Worm (Caenorhabditis elegans) whole organism, early embryonic: ENCODE measurements around the gene aakg-3.

Experiments used
- B0310.2 ChIP-seq: sonication (generic microtip); optimal IDR thresholded peaks from 2 replicates; lab custom pipeline; 2016; ENCODE audit warnings: mild to moderate bottlenecking, missing genetic modification characterization, missing compliant biosample characterization
- F13C5.2 ChIP-seq: sonication (generic microtip); optimal IDR thresholded peaks from 2 replicates; lab custom pipeline; 2017; ENCODE audit warnings: mild to moderate bottlenecking, missing genetic modification characterization, inconsistent platforms, missing compliant biosample characterization
- aly-1 ChIP-seq: sonication (generic microtip); optimal IDR thresholded peaks from 2 replicates; lab custom pipeline; 2016; ENCODE audit warnings: missing genetic modification characterization, missing compliant biosample characterization
- ama-1 ChIP-seq: fragments of 150-350 bp; optimal IDR thresholded peaks from 2 replicates; lab custom pipeline; 2014
- ceh-13 ChIP-seq: fragments of 200-800 bp; sonication (Bioruptor generic); optimal IDR thresholded peaks from 2 replicates; lab custom pipeline; 2018; ENCODE audit warnings: mild to moderate bottlenecking, missing genetic modification characterization, missing compliant biosample characterization
- ceh-36 ChIP-seq: sonication (generic microtip); optimal IDR thresholded peaks from 2 replicates; lab custom pipeline; 2016; ENCODE audit warnings: missing genetic modification characterization, inconsistent platforms, missing compliant biosample characterization
- ets-7 ChIP-seq: sonication (generic microtip); optimal IDR thresholded peaks from 2 replicates; lab custom pipeline; 2016; ENCODE audit warnings: missing genotype, missing genetic modification characterization, missing compliant biosample characterization
- flt-1 ChIP-seq: fragments of 200-800 bp; sonication (Bioruptor generic); IDR thresholded peaks from 2 replicates; pipeline ENCODE4 v1.3.6; 2022; ENCODE audit warnings: missing genetic modification characterization, missing compliant biosample characterization
- hmbx-1 ChIP-seq: sonication (generic microtip); optimal IDR thresholded peaks from 2 replicates; lab custom pipeline; 2016; ENCODE audit warnings: mild to moderate bottlenecking, missing genetic modification characterization, missing compliant biosample characterization
- hmg-4 ChIP-seq: fragments of 200-800 bp; sonication (Bioruptor generic); optimal IDR thresholded peaks from 2 replicates; lab custom pipeline; 2018; ENCODE audit warnings: mild to moderate bottlenecking, missing genetic modification characterization, missing compliant biosample characterization
- hnd-1 ChIP-seq: sonication (generic microtip); optimal IDR thresholded peaks from 2 replicates; lab custom pipeline; 2016; ENCODE audit warnings: missing genetic modification characterization, missing compliant biosample characterization
- pes-1 ChIP-seq: fragments of 200-800 bp; sonication (Bioruptor generic); IDR thresholded peaks from 2 replicates; pipeline ENCODE4 v1.3.6; 2022; ENCODE audit warnings: missing genetic modification reagents, missing genetic modification characterization, missing compliant biosample characterization
- scrt-1 ChIP-seq: fragments of 200-800 bp; sonication (Bioruptor generic); IDR thresholded peaks from 2 replicates; pipeline ENCODE4 v1.3.6; 2022; ENCODE audit warnings: missing genetic modification characterization, missing compliant biosample characterization
- sea-1 ChIP-seq: fragments of 200-800 bp; sonication (Bioruptor generic); conservative IDR thresholded peaks from 2 replicates; pipeline ENCODE4 v1.3.6; 2022; ENCODE audit warnings: missing genetic modification characterization, missing compliant biosample characterization
- tbx-11 ChIP-seq: fragments of 200-800 bp; sonication (Bioruptor generic); IDR thresholded peaks from 2 replicates; pipeline ENCODE4 v1.3.6; 2022; ENCODE audit warnings: missing genetic modification characterization, missing compliant biosample characterization
- tbx-37 ChIP-seq: fragments of 200-800 bp; sonication (Bioruptor generic); conservative IDR thresholded peaks from 2 replicates; pipeline ENCODE4 v1.3.6; 2022; ENCODE audit warnings: missing genetic modification reagents, missing genetic modification characterization, missing compliant biosample characterization
- tra-4 ChIP-seq: sonication (generic microtip); optimal IDR thresholded peaks from 2 replicates; lab custom pipeline; 2017; ENCODE audit warnings: missing genetic modification characterization, missing compliant biosample characterization

Gene aakg-3

DNA sequence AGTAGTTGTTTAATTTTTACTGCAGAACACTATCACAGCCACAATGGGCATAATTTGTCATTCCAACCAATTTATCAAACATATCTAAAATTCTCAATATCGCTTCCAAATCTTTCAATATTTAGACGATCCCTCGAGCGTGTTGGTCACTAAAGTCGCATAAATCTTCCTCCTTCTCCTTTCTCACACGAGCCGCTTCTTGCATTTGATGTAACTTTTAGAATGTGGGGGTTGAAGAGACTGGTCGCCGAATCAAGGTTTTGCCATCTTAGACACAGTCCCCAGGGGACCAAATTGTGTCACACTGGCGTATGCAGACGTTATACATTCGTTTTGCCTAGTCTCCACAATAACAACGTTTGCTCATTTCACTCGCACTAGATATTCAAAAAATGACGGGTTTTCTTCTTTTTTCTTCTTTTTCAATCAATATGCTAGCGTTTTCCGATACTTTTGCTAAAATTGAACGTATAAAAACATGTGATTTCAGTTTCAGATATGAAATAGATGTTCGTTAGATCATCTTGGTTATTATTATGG lies 18.7 kb upstream of the aakg-3 start, which contains the start of gene gbb-1:
gbb-1 (plus strand) TSS at position 490 of the 540 bp plus-strand sequence.
- TF ChIP-seq scrt-1 = no peak
- no peak for TF ChIP-seq F13C5.2

- no peak for TF ChIP-seq ama-1
- no peak for TF ChIP-seq tbx-11 (GFP tag; lab: Robert Waterston, UW)
- TF ChIP-seq hnd-1 = no peak
- TF ChIP-seq scrt-1 = no peak
- TF ChIP-seq hmbx-1 (tag; lab: Kevin White, UChicago) = no peak
- no peak for TF ChIP-seq ets-7 (tag; lab: Kevin White, UChicago)
- no peak for TF ChIP-seq ceh-13 (GFP tag; lab: Kevin White, UChicago)
- TF ChIP-seq flt-1 (GFP tag; lab: Robert Waterston, UW) = no peak
These were observed 15.5 kb upstream of the aakg-3 start for ce11 chrX:2960703-2961102.

- TF ChIP-seq F13C5.2 = no peak
- no peak for TF ChIP-seq B0310.2
- TF ChIP-seq hnd-1 = no peak
- no peak for TF ChIP-seq sea-1 (GFP tag; lab: Robert Waterston, UW)
- no peak for TF ChIP-seq aly-1
- no peak for TF ChIP-seq tbx-37 (GFP tag; lab: Robert Waterston, UW)
- no peak for TF ChIP-seq ceh-13 (GFP tag; lab: Kevin White, UChicago)
- TF ChIP-seq pes-1 = no peak
These were observed 10.0 kb upstream of the aakg-3 start for ce11 chrX:2966252-2966651.

- TF ChIP-seq ceh-36 (tag; lab: Kevin White, UChicago) (no peak), scrt-1 (no peak), tbx-11 (GFP tag; lab: Robert Waterston, UW) (no peak), sea-1 (GFP tag; lab: Robert Waterston, UW) (no peak), hnd-1 (no peak), tra-4 (no peak), ceh-13 (GFP tag; lab: Kevin White, UChicago) (no peak), ets-7 (tag; lab: Kevin White, UChicago) (no peak), tbx-37 (GFP tag; lab: Robert Waterston, UW) (no peak), flt-1 (GFP tag; lab: Robert Waterston, UW) (no peak), F13C5.2 (no peak), B0310.2 (no peak)
These were observed 6.7 kb upstream of the aakg-3 start for ce11 chrX:2969447-2969989.

- no peak for TF ChIP-seq tra-4
- no peak for TF ChIP-seq B0310.2
- no peak for TF ChIP-seq aly-1
- TF ChIP-seq F13C5.2 = no peak
- TF ChIP-seq hnd-1 = no peak
- TF ChIP-seq scrt-1 = no peak
- no peak for TF ChIP-seq tbx-11 (GFP tag; lab: Robert Waterston, UW)
- no peak for TF ChIP-seq hmbx-1 (tag; lab: Kevin White, UChicago)
- TF ChIP-seq ama-1 = no peak
These were observed 6.0 kb upstream of the aakg-3 start for ce11 chrX:2970212-2970611.

ce11 chrX:2970804-2971395 lies 5.3 kb upstream of the aakg-3 start:
- TF ChIP-seq tra-4 = no peak
- no peak for TF ChIP-seq F13C5.2
- TF ChIP-seq ceh-36 (tag; lab: Kevin White, UChicago) = no peak
- no peak for TF ChIP-seq tbx-37 (GFP tag; lab: Robert Waterston, UW)
- no peak for TF ChIP-seq ama-1
- TF ChIP-seq hmbx-1 (tag; lab: Kevin White, UChicago) = no peak
- TF ChIP-seq hmg-4 (GFP tag; lab: Kevin White, UChicago) = no peak
- no peak for TF ChIP-seq sea-1 (GFP tag; lab: Robert Waterston, UW)
- TF ChIP-seq hnd-1 = no peak
- no peak for TF ChIP-seq scrt-1

DNA sequence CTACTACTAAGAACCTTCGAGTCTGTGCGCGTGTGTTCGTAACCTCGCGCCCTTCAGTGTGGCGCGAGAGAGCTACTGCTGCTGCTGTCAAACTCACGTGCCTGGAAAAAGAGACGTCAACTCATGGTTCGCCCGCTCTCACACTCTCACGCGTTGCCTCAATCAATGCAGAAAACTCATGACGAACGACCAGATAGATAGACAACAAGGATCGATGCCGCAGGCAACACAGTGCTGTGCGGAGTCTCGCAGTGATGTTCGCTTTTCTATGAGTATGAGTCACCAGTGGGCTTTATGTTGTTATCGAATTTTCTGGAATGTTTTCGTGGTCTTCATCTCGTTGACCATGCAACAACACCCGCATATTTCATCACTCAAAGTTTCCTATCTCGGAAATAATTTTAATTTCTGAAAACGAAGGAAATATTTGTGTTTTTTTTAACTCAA lies 4.7 kb upstream of the aakg-3 start:
- no peak for TF ChIP-seq ceh-13 (GFP tag; lab: Kevin White, UChicago)
- no peak for TF ChIP-seq tbx-11 (GFP tag; lab: Robert Waterston, UW)
- TF ChIP-seq tra-4 = no peak
- TF ChIP-seq aly-1 = no peak
- no peak for TF ChIP-seq B0310.2
- no peak for TF ChIP-seq hnd-1
- TF ChIP-seq sea-1 (GFP tag; lab: Robert Waterston, UW) = no peak
- no peak for TF ChIP-seq pes-1

DNA sequence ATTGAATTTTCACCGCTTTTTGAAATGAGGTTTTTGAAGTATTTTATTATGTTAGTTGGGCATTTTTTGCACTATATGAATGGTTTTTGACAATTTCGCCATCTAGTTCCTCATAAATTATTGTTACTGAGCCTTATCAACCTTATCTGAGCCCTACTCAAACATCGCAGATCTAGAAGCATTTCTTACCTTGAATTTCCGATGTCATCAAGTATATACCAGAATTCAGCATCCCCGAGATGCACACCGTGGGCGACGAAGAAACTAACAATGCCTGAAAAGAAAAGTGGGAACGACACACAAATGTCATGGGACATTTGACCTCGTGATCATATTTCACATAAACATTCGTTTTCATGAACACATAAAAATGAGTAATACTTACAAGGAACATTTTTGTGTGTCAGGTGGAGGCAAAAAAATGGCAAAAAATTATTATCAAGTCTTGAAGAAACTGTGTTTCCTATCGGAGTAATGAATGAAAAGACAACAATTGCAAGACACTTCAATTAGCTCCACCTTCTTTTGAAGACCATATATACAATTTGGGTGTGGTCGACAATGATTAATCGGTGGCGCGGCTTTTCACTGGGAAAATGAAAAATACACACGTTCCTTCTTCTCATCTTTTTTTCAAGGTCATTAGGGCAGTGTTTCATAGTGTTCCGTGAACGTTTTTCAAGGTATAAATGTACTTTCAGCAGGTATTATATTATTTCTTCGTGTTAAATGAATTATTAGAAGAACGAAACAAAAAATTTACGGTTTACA lies 3.8 kb upstream of the aakg-3 start:
- TF ChIP-seq F13C5.2 = no peak
- TF ChIP-seq tbx-11 (GFP tag; lab: Robert Waterston, UW) = no peak
- TF ChIP-seq flt-1 (GFP tag; lab: Robert Waterston, UW) = no peak
- no peak for TF ChIP-seq pes-1
- no peak for TF ChIP-seq ceh-13 (GFP tag; lab: Kevin White, UChicago)
- TF ChIP-seq tra-4 = no peak
- no peak for TF ChIP-seq hnd-1
- TF ChIP-seq scrt-1 = no peak
- no peak for TF ChIP-seq ceh-36 (tag; lab: Kevin White, UChicago)
- no peak for TF ChIP-seq ama-1
- no peak for TF ChIP-seq hmbx-1 (tag; lab: Kevin White, UChicago)
- TF ChIP-seq hmg-4 (GFP tag; lab: Kevin White, UChicago) = no peak
